Worm (Caenorhabditis elegans) whole organism, L1 larva: ENCODE measurements around the gene pqn-51.
A peak's percentile ranks its signal among the peaks of the same experiment; 100 is the strongest.

ENCODE experiments used
- C16A3.4 ChIP-seq: fragments of 150-350 bp; optimal IDR thresholded peaks from 2 replicates; lab custom pipeline; 2014; ENCODE audit warnings: missing biosample characterization, missing genetic modification characterization
- C34B4.2 ChIP-seq: sonication (generic microtip); optimal IDR thresholded peaks from 2 replicates; lab custom pipeline; 2017; ENCODE audit warnings: mild to moderate bottlenecking, missing genetic modification characterization, missing compliant biosample characterization
- aly-2 ChIP-seq: fragments of 150-350 bp; optimal IDR thresholded peaks from 2 replicates; lab custom pipeline; 2014; ENCODE audit warnings: missing biosample characterization, missing genetic modification characterization
- ceh-63 ChIP-seq: fragments of 200-800 bp; sonication (Bioruptor generic); optimal IDR thresholded peaks from 2 replicates; lab custom pipeline; 2018; ENCODE audit warnings: mild to moderate bottlenecking, missing genetic modification characterization, missing compliant biosample characterization
- ceh-8 ChIP-seq: fragments of 200-800 bp; sonication (Bioruptor generic); optimal IDR thresholded peaks from 2 replicates; lab custom pipeline; 2018; ENCODE audit warnings: mild to moderate bottlenecking, missing genetic modification characterization, moderate library complexity, missing compliant biosample characterization
- ceh-90 ChIP-seq: sonication (generic microtip); optimal IDR thresholded peaks from 2 replicates; lab custom pipeline; 2016; ENCODE audit warnings: missing genetic modification characterization, missing compliant biosample characterization
- ces-1 ChIP-seq: fragments of 150-350 bp; optimal IDR thresholded peaks from 2 replicates; lab custom pipeline; 2014; ENCODE audit warnings: missing biosample characterization, missing genetic modification reagents, missing genetic modification characterization
- efl-1 ChIP-seq, 4 experiments: fragments of 150-350 bp; optimal IDR thresholded peaks in 3 of 4; peaks in 1 of 4; 1 replicate in 1 of 4; 2 replicates in 3 of 4; lab custom pipeline; 2014; ENCODE audit warnings: missing biosample characterization in 2 of 4, missing genetic modification characterization in 2 of 4, missing genetic modification reagents in 2 of 4
- efl-3 ChIP-seq: fragments of 200-800 bp; sonication (Bioruptor generic); optimal IDR thresholded peaks from 2 replicates; lab custom pipeline; 2018; ENCODE audit warnings: mild to moderate bottlenecking, missing genetic modification characterization, missing compliant biosample characterization
- egl-27 ChIP-seq, 2 experiments: fragments of 150-350 bp in 1 of 2; sonication (generic microtip); optimal IDR thresholded peaks; 3 replicates each; lab custom pipeline; 2017 to 2018; ENCODE audit warnings: missing biosample characterization in 2 of 2, missing genetic modification characterization in 2 of 2, missing genetic modification reagents in 2 of 2
- elt-2 ChIP-seq: sonication (generic microtip); optimal IDR thresholded peaks from 2 replicates; lab custom pipeline; 2016; ENCODE audit warnings: missing genetic modification characterization, mild to moderate bottlenecking, inconsistent platforms, missing compliant biosample characterization, missing genetic modification reagents
- elt-3 ChIP-seq, 6 experiments: fragments of 150-350 bp in 1 of 6; sonication (generic microtip); optimal IDR thresholded peaks; 2 replicates each; lab custom pipeline; 2017 to 2018; ENCODE audit warnings: missing biosample characterization in 6 of 6, missing genetic modification characterization in 6 of 6, inconsistent platforms in 1 of 6
- fkh-10 ChIP-seq: sonication (generic microtip); optimal IDR thresholded peaks from 2 replicates; lab custom pipeline; 2017; ENCODE audit warnings: missing biosample characterization, missing genetic modification reagents, missing genetic modification characterization
- fkh-4 ChIP-seq: sonication (generic microtip); optimal IDR thresholded peaks from 2 replicates; lab custom pipeline; 2016; ENCODE audit warnings: missing compliant biosample characterization, missing genetic modification characterization, borderline replicate concordance
- grh-1 ChIP-seq: fragments of 200-800 bp; sonication (Bioruptor generic); IDR thresholded peaks from 2 replicates; pipeline ENCODE4 v1.3.6; 2022; ENCODE audit warnings: missing genetic modification reagents, missing genetic modification characterization, missing compliant biosample characterization
- hlh-4 ChIP-seq: sonication (generic microtip); optimal IDR thresholded peaks from 2 replicates; lab custom pipeline; 2016; ENCODE audit warnings: mild to moderate bottlenecking, missing genetic modification characterization, missing compliant biosample characterization
- irx-1 ChIP-seq: sonication (generic microtip); optimal IDR thresholded peaks from 2 replicates; lab custom pipeline; 2016; ENCODE audit warnings: missing genetic modification characterization, missing compliant biosample characterization
- jun-1 ChIP-seq: fragments of 150-350 bp; optimal IDR thresholded peaks from 2 replicates; lab custom pipeline; 2014; ENCODE audit warnings: missing biosample characterization, missing genetic modification reagents, missing genetic modification characterization
- lin-13 ChIP-seq: fragments of 150-350 bp; optimal IDR thresholded peaks from 2 replicates; lab custom pipeline; 2014; ENCODE audit warnings: missing biosample characterization, missing genetic modification reagents, missing genetic modification characterization
- lin-35 ChIP-seq, 2 experiments: fragments of 150-350 bp; optimal IDR thresholded peaks; 2 replicates each; lab custom pipeline; 2014; ENCODE audit warnings: missing biosample characterization in 2 of 2, missing genetic modification characterization in 2 of 2, missing genetic modification reagents in 2 of 2
- lin-39 ChIP-seq: fragments of 150-350 bp; optimal IDR thresholded peaks from 2 replicates; lab custom pipeline; 2014; ENCODE audit warnings: missing biosample characterization, missing genetic modification reagents, missing genetic modification characterization
- lir-3 ChIP-seq: sonication (generic microtip); optimal IDR thresholded peaks from 2 replicates; lab custom pipeline; 2016; ENCODE audit warnings: mild to moderate bottlenecking, missing genetic modification characterization, moderate library complexity, missing compliant biosample characterization; ENCODE audit not compliant: poor library complexity
- mab-9 ChIP-seq: fragments of 200-800 bp; sonication (Bioruptor generic); IDR thresholded peaks from 2 replicates; pipeline ENCODE4 v1.3.6; 2022; ENCODE audit warnings: missing genetic modification reagents, missing genetic modification characterization, missing compliant biosample characterization
- mef-2 ChIP-seq: fragments of 150-350 bp; optimal IDR thresholded peaks from 2 replicates; lab custom pipeline; 2014; ENCODE audit warnings: missing biosample characterization, missing genetic modification characterization
- mep-1 ChIP-seq: fragments of 150-350 bp; optimal IDR thresholded peaks from 2 replicates; lab custom pipeline; 2014; ENCODE audit warnings: missing biosample characterization, missing genetic modification characterization
- nhr-12 ChIP-seq: sonication (generic microtip); optimal IDR thresholded peaks from 2 replicates; lab custom pipeline; 2017; ENCODE audit warnings: missing biosample characterization, missing genetic modification characterization
- nhr-20 ChIP-seq: sonication (generic microtip); optimal IDR thresholded peaks from 2 replicates; lab custom pipeline; 2016; ENCODE audit warnings: mild to moderate bottlenecking, missing genetic modification characterization, missing compliant biosample characterization
- nhr-47 ChIP-seq: sonication (generic microtip); optimal IDR thresholded peaks from 2 replicates; lab custom pipeline; 2016; ENCODE audit warnings: mild to moderate bottlenecking, missing genetic modification characterization, moderate library complexity, missing compliant biosample characterization
- nhr-76 ChIP-seq: sonication (generic microtip); optimal IDR thresholded peaks from 2 replicates; lab custom pipeline; 2017; ENCODE audit warnings: missing biosample characterization, missing genetic modification characterization
- nhr-77 ChIP-seq: fragments of 150-350 bp; optimal IDR thresholded peaks from 2 replicates; lab custom pipeline; 2014; ENCODE audit warnings: missing biosample characterization, missing genetic modification characterization
- pqm-1 ChIP-seq: sonication (generic microtip); optimal IDR thresholded peaks from 3 replicates; lab custom pipeline; 2017; ENCODE audit warnings: missing biosample characterization, missing genetic modification characterization
- rnt-1 ChIP-seq: sonication (generic microtip); optimal IDR thresholded peaks from 2 replicates; lab custom pipeline; 2016; ENCODE audit warnings: mild to moderate bottlenecking, missing genetic modification characterization, moderate library complexity, missing compliant biosample characterization
- skn-1 ChIP-seq: fragments of 150-350 bp; optimal IDR thresholded peaks from 2 replicates; lab custom pipeline; 2014; ENCODE audit warnings: missing biosample characterization, missing genetic modification characterization
- snpc-4 ChIP-seq: fragments of 150-350 bp; optimal IDR thresholded peaks from 2 replicates; lab custom pipeline; 2014; ENCODE audit warnings: missing biosample characterization, missing genetic modification characterization
- snu-23 ChIP-seq: sonication (generic microtip); optimal IDR thresholded peaks from 2 replicates; lab custom pipeline; 2016; ENCODE audit warnings: missing genetic modification characterization, missing compliant biosample characterization
- sox-4 ChIP-seq: sonication (generic microtip); optimal IDR thresholded peaks from 2 replicates; lab custom pipeline; 2016; ENCODE audit warnings: missing genetic modification characterization, missing compliant biosample characterization
- sup-37 ChIP-seq: fragments of 200-800 bp; sonication (Bioruptor generic); optimal IDR thresholded peaks from 2 replicates; lab custom pipeline; 2018; ENCODE audit warnings: mild to moderate bottlenecking, missing genetic modification characterization, missing compliant biosample characterization
- tbx-2 ChIP-seq: sonication (generic microtip); optimal IDR thresholded peaks from 2 replicates; lab custom pipeline; 2016; ENCODE audit warnings: missing genetic modification characterization, missing compliant biosample characterization
- tlp-1 ChIP-seq: fragments of 150-350 bp; optimal IDR thresholded peaks from 2 replicates; lab custom pipeline; 2014; ENCODE audit warnings: missing biosample characterization, missing genetic modification characterization
- unc-62 ChIP-seq: fragments of 150-350 bp; optimal IDR thresholded peaks from 2 replicates; lab custom pipeline; 2014; ENCODE audit warnings: missing biosample characterization, missing genetic modification reagents, missing genetic modification characterization
- xbp-1 ChIP-seq: sonication (generic microtip); optimal IDR thresholded peaks from 2 replicates; lab custom pipeline; 2016; ENCODE audit warnings: missing genetic modification characterization, missing compliant biosample characterization
- zag-1 ChIP-seq: fragments of 150-350 bp; optimal IDR thresholded peaks from 2 replicates; lab custom pipeline; 2014; ENCODE audit warnings: missing biosample characterization, missing genetic modification characterization
- ztf-11 ChIP-seq, 2 experiments: sonication (generic microtip); optimal IDR thresholded peaks; 2 replicates each; lab custom pipeline; 2016 to 2017; ENCODE audit warnings: missing genetic modification characterization in 2 of 2, missing biosample characterization in 1 of 2, missing compliant biosample characterization in 1 of 2

The pqn-51 gene

DNA sequence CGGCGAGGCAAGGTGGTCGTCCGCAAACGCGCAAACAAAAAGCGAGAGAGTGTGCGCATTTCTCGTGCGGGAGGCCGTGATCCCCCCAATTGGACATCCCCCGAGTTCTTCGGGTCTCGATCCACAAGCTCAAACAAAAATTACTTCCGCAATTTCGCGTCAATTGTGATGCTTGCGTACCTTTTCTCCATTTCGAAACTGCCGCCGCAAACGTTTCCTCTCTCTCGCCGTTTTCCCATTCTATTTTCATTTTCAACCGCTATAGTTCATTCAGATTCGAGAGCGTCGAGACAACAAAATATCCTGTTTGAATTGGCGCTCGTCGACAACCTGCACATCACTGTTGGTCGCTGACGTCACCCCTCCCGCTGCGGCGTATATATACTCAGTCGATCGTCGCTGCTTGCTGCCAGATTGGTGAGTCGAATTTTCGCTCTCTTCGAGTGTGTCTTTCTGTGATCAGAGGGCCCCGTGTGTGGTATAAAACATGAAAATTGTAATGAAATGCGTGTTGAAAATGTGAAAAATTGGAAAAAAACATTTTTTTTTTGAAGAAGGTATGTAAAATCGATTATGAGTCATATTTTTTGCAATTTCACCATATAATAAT is at the start of gene pqn-51, which contains the start of gene K11D12.14 (continued):
- TF ChIP-seq nhr-47 (tag; lab: Kevin White, UChicago) (peak; percentile 98), zag-1 (tag; lab: Kevin White, UChicago) (no peak), irx-1 (tag; lab: Kevin White, UChicago) (peak; percentile 95), hlh-4 (peak; percentile 46), pqm-1 (no peak), snpc-4 (tag; lab: Kevin White, UChicago) (peak; percentile 71), xbp-1 (tag; lab: Kevin White, UChicago) (peak; percentile 99), mef-2 (tag; lab: Kevin White, UChicago) (peak; percentile 68), efl-1 (optimal IDR thresholded peaks at IDR 0.05; lab: Kevin White, UChicago) (peak; percentile 82 to 95), efl-1 (GFP tag; optimal IDR thresholded peaks at IDR 0.05 in 1 of 2; lab: Kevin White, UChicago) (peak; percentile 92 to 99), elt-3 (tag; optimal IDR thresholded peaks at IDR 0.05; lab: Kevin White, UChicago) (peak in 4 of 6 experiments; percentile 32 to 84 (median 57)), aly-2 (tag; lab: Kevin White, UChicago) (peak; percentile 74), nhr-76 (no peak), mep-1 (tag; lab: Kevin White, UChicago) (peak; percentile 96), ztf-11 (tag; optimal IDR thresholded peaks at IDR 0.05; lab: Kevin White, UChicago) (peak in 1 of 2 experiments; percentile 60), nhr-12 (tag; lab: Kevin White, UChicago) (peak; percentile 8), C34B4.2 (tag; lab: Kevin White, UChicago) (peak; percentile 51), lin-35 (GFP tag; optimal IDR thresholded peaks at IDR 0.05; lab: Kevin White, UChicago) (peak; percentile 95 to 96), lin-39 (peak; percentile 82), fkh-10 (GFP tag; lab: Kevin White, UChicago) (peak; percentile 90), nhr-77 (tag; lab: Kevin White, UChicago) (peak; percentile 97), rnt-1 (peak; percentile 66), tlp-1 (tag; lab: Kevin White, UChicago) (no peak), tbx-2 (tag; lab: Kevin White, UChicago) (peak; percentile 98), ceh-63 (GFP tag; lab: Kevin White, UChicago) (peak; percentile 69), nhr-20 (tag; lab: Kevin White, UChicago) (peak; percentile 98), jun-1 (tag; lab: Kevin White, UChicago) (peak; percentile 96), ceh-90 (tag; lab: Kevin White, UChicago) (no peak), lin-13 (peak; percentile 91), C16A3.4 (tag; lab: Kevin White, UChicago) (peak; percentile 91), sup-37 (peak; percentile 87), snu-23 (GFP tag; lab: Kevin White, UChicago) (peak; percentile 97), fkh-4 (tag; lab: Kevin White, UChicago) (peak; percentile 60), grh-1 (GFP tag; lab: Robert Waterston, UW) (peak; percentile 97)

DNA sequence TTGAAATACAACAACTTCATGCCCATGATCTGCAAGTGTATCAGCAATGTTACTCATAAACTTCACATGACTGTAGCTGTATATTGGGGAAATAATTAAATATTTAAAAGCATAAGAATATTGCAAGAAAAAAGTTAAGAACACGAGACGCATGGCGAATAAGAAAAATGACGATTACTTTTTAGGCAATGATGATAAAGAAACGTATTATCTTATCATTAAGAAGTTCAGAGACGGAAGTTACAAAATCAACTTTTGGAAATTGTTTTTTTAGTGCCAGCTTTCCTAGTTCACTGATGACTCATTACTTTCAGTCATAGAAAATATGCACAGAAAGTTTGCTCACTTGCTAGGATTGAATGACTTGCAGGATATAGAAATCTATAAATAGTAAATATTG is 49.0 kb upstream of the pqn-51 start, which contains the start of gene ugt-7:
Gene ugt-7 (minus strand): TSS at position 161 of the 400 bp plus-strand sequence.
- TF ChIP-seq elt-2 (tag; lab: Kevin White, UChicago) (peak; percentile 48), unc-62 (GFP tag; lab: Kevin White, UChicago) (no peak)

DNA sequence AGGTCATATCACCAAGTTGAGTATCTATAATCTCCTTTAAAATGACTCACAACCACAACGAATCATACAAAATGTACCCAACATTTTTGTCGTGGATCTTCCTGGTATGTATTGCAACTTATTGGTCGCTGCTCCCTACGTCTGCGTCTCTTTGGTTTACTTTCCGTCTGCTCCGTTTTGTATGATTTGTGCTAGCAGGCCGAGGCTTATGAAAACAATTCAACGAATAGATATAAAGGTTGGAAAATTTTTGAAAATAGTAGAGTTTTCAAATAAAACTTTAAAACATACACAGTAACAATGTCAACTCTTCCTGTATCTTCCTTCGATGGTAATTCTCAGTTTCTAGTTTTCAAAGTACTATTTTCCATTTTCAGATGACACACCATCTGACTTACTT is 48.0 kb upstream of the pqn-51 start, which contains the start of gene srr-8:
Gene srr-8 (plus strand): TSS at position 301 of the 400 bp plus-strand sequence.
- TF ChIP-seq zag-1 (tag; lab: Kevin White, UChicago) (no peak), xbp-1 (tag; lab: Kevin White, UChicago) (no peak), mab-9 (no peak), nhr-20 (tag; lab: Kevin White, UChicago) (no peak), jun-1 (tag; lab: Kevin White, UChicago) (no peak), lir-3 (no peak), irx-1 (tag; lab: Kevin White, UChicago) (no peak), ces-1 (no peak), skn-1 (tag; lab: Kevin White, UChicago) (no peak), ceh-8 (GFP tag; lab: Kevin White, UChicago) (no peak), efl-3 (GFP tag; lab: Kevin White, UChicago) (no peak), egl-27 (tag; optimal IDR thresholded peaks at IDR 0.05; lab: Kevin White, UChicago) (no peak), sox-4 (no peak), efl-1 (optimal IDR thresholded peaks at IDR 0.05; lab: Kevin White, UChicago) (no peak), efl-1 (GFP tag; optimal IDR thresholded peaks at IDR 0.05 in 1 of 2; lab: Kevin White, UChicago) (no peak), tbx-2 (tag; lab: Kevin White, UChicago) (no peak), elt-3 (tag; optimal IDR thresholded peaks at IDR 0.05; lab: Kevin White, UChicago) (no peak)
